Worm (Caenorhabditis elegans): ENCODE measurements around the gene lgc-48.

Gene lgc-48

ce11 chrV:13389454-13389853 lies 49.4 kb downstream of the lgc-48 start:
- TF ChIP-seq nhr-43 (tag; optimal IDR thresholded peaks at IDR 0.05; ENCODE audit: poor library complexity, severe bottlenecking) (peak; percentile 13), nfya-1 (tag; optimal IDR thresholded peaks at IDR 0.05; ENCODE audit: insufficient read depth) (peak; percentile 8), egl-27 (tag; optimal IDR thresholded peaks at IDR 0.05) (no peak), elt-3 (tag; optimal IDR thresholded peaks at IDR 0.05) (peak in 2 of 3 experiments; percentile 66 to 80), jun-1 (tag; optimal IDR thresholded peaks at IDR 0.05) (no peak), ceh-28 (tag; optimal IDR thresholded peaks at IDR 0.05) (peak; percentile 12), lin-39 (tag; optimal IDR thresholded peaks at IDR 0.05) (no peak), nhr-77 (tag; optimal IDR thresholded peaks at IDR 0.05) (no peak), nhr-25 (tag; optimal IDR thresholded peaks at IDR 0.05) (peak; percentile 67), nhr-23 (tag; optimal IDR thresholded peaks at IDR 0.05) (peak; percentile 62)

DNA sequence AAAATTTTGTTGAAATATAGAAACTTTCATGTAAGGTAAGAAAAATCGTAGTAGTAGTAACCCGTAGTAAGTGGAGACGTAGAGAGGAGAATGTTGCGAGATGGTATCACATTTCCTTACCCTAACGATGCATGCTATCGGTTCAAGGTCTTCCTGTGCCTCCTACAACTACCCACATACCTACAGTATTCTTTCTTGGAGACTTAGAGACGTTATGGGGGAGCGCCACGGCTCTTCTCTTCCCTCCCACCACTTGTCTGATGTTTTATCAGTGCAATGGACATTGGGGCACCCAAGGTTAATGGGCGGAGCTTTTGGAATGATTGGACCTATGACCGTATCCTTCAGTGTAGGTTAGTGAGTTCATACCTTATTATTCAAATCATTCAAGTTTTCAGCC lies 50.9 kb downstream of the lgc-48 start:
- TF ChIP-seq eor-1 (tag; optimal IDR thresholded peaks at IDR 0.05) (no peak), ama-1 (optimal IDR thresholded peaks at IDR 0.05) (no peak), nfya-1 (tag; optimal IDR thresholded peaks at IDR 0.05; ENCODE audit: insufficient read depth) (peak; percentile 56), nhr-25 (tag; optimal IDR thresholded peaks at IDR 0.05) (peak; percentile 63), nhr-43 (tag; optimal IDR thresholded peaks at IDR 0.05; ENCODE audit: poor library complexity, severe bottlenecking) (peak; percentile 26), fkh-10 (GFP tag; optimal IDR thresholded peaks at IDR 0.05) (no peak), fos-1 (tag; optimal IDR thresholded peaks at IDR 0.05) (no peak), R02D3.7 (tag; optimal IDR thresholded peaks at IDR 0.05) (no peak), mml-1 (tag; optimal IDR thresholded peaks at IDR 0.05) (no peak)

ce11 chrV:13391378-13392258 lies 51.6 kb downstream of the lgc-48 start, which contains the start of gene somi-1:
somi-1 (minus strand) TSS chrV:13391395.
- peak; percentile 36 for TF ChIP-seq lin-39 (tag; optimal IDR thresholded peaks at IDR 0.05)
- peak; percentile 45 for TF ChIP-seq nhr-43 (tag; optimal IDR thresholded peaks at IDR 0.05; ENCODE audit: poor library complexity, severe bottlenecking)
- TF ChIP-seq pqm-1 (tag; optimal IDR thresholded peaks at IDR 0.05), result no peak
- TF ChIP-seq ceh-82 (tag; optimal IDR thresholded peaks at IDR 0.05), result no peak
- TF ChIP-seq fkh-10 (GFP tag; optimal IDR thresholded peaks at IDR 0.05), result peak; percentile 26
- TF ChIP-seq elt-2 (tag; optimal IDR thresholded peaks at IDR 0.05), result no peak
- TF ChIP-seq nhr-23 (tag; optimal IDR thresholded peaks at IDR 0.05), result peak; percentile 51
- no peak for TF ChIP-seq R02D3.7 (tag; optimal IDR thresholded peaks at IDR 0.05)
- TF ChIP-seq ceh-16 (tag; optimal IDR thresholded peaks at IDR 0.05), result no peak
- TF ChIP-seq ama-1 (optimal IDR thresholded peaks at IDR 0.05), result peak; percentile 54
- TF ChIP-seq jun-1 (tag; optimal IDR thresholded peaks at IDR 0.05), result peak; percentile 1
- peak; percentile 69 for TF ChIP-seq nhr-25 (tag; optimal IDR thresholded peaks at IDR 0.05)

Data from whole organism, L3 larva.